Worm (Caenorhabditis elegans): ENCODE results near the gene srb-16.

DNA sequence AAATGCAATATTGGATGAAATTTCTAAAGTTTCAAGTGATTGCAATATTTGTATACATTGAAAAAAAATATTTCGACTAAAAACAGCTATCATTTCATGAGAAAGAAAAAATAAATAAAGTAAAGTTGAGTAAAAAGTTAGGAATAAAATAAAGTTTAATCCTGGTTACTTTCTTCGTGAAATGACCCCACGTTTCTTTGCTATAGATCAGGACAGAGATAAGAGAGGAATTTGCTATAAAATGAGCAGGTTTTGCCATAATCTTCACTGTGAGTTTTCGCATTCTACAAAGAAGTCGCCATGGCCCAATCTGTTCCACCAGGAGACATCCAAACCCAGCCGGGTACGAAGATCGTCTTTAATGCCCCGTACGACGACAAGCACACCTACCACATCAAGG is 43.3 kb upstream of the srb-16 start, which contains the start of gene msp-49:
- TF ChIP-seq aly-1 (tag; optimal IDR thresholded peaks at IDR 0.05) (no peak), sea-1 (GFP tag; conservative IDR thresholded peaks at IDR 0.05) (no peak), tra-4 (tag; optimal IDR thresholded peaks at IDR 0.05) (no peak), ceh-13 (GFP tag; optimal IDR thresholded peaks at IDR 0.05) (no peak), pes-1 (GFP tag; IDR thresholded peaks at IDR 0.05) (no peak), ets-7 (tag; optimal IDR thresholded peaks at IDR 0.05) (no peak), ama-1 (optimal IDR thresholded peaks at IDR 0.05) (no peak), tbx-37 (GFP tag; conservative IDR thresholded peaks at IDR 0.05) (no peak), B0310.2 (tag; optimal IDR thresholded peaks at IDR 0.05) (no peak), F13C5.2 (tag; optimal IDR thresholded peaks at IDR 0.05) (no peak), hmbx-1 (tag; optimal IDR thresholded peaks at IDR 0.05) (no peak), hnd-1 (tag; optimal IDR thresholded peaks at IDR 0.05) (no peak), hmg-4 (GFP tag; optimal IDR thresholded peaks at IDR 0.05) (no peak)
